Worm (Caenorhabditis elegans) whole organism, L1 larva: ENCODE data around the gene srd-1.

Source experiments
- lsy-2 ChIP-seq, 2 experiments: fragments of 150-350 bp; optimal IDR thresholded peaks; 2 replicates each; lab custom pipeline; 2014; ENCODE audit warnings: missing biosample characterization in 2 of 2, missing genetic modification characterization in 2 of 2
- mdl-1 ChIP-seq, 2 experiments: fragments of 150-350 bp; optimal IDR thresholded peaks; 2 replicates each; lab custom pipeline; 2014 to 2017; ENCODE audit warnings: missing biosample characterization in 2 of 2, missing genetic modification characterization in 2 of 2, inconsistent platforms in 1 of 2
- nhr-11 ChIP-seq: fragments of 150-350 bp; optimal IDR thresholded peaks from 2 replicates; lab custom pipeline; 2014; ENCODE audit warnings: missing biosample characterization, missing genetic modification characterization
- nhr-28 ChIP-seq: fragments of 150-350 bp; optimal IDR thresholded peaks from 2 replicates; lab custom pipeline; 2014; ENCODE audit warnings: missing biosample characterization, missing genetic modification characterization
- nhr-76 ChIP-seq: sonication (generic microtip); optimal IDR thresholded peaks from 2 replicates; lab custom pipeline; 2017; ENCODE audit warnings: missing biosample characterization, missing genetic modification characterization
- unc-130 ChIP-seq: fragments of 150-350 bp; optimal IDR thresholded peaks from 2 replicates; lab custom pipeline; 2017; ENCODE audit warnings: missing biosample characterization, missing genetic modification characterization, inconsistent platforms

ce11 chrII:10203765-10204164, 21.2 kb upstream of the srd-1 start:
- no peak for TF ChIP-seq nhr-28 (tag; lab: Kevin White, UChicago)
- TF ChIP-seq unc-130 (tag; lab: Kevin White, UChicago) = no peak
- TF ChIP-seq lsy-2 (tag; optimal IDR thresholded peaks at IDR 0.05; lab: Kevin White, UChicago) = no peak
- no peak for TF ChIP-seq nhr-76 (tag; lab: Kevin White, UChicago)
- TF ChIP-seq mdl-1 (tag; optimal IDR thresholded peaks at IDR 0.05; lab: Kevin White, UChicago) = no peak
- no peak for TF ChIP-seq nhr-11
